Worm (Caenorhabditis elegans): Measurements from ENCODE around the gene cyp-37A1.

cyp-37A1 gene

ce11 chrII:14008359-14008758 lies 8.4 kb downstream of the cyp-37A1 start, which contains the start of gene F01D5.7:
TSS of gene F01D5.7 (plus strand) at chrII:14008659.
- TF ChIP-seq tra-1 (GFP tag; IDR thresholded peaks at IDR 0.05), result no peak
- TF ChIP-seq daf-12 (tag; optimal IDR thresholded peaks at IDR 0.05), result no peak
- no peak for TF ChIP-seq nhr-11 (tag; optimal IDR thresholded peaks at IDR 0.05)
- no peak for TF ChIP-seq saeg-2 (GFP tag; IDR thresholded peaks at IDR 0.05)
- TF ChIP-seq ztf-11 (tag; optimal IDR thresholded peaks at IDR 0.05), result no peak
- no peak for TF ChIP-seq hlh-30 (tag; optimal IDR thresholded peaks at IDR 0.05; ENCODE audit: insufficient read depth)
- TF ChIP-seq ztf-7 (tag; optimal IDR thresholded peaks at IDR 0.05), result no peak
- TF ChIP-seq Y48G9A.11 (GFP tag; IDR thresholded peaks at IDR 0.05), result no peak
- no peak for TF ChIP-seq dve-1 (tag; optimal IDR thresholded peaks at IDR 0.05; ENCODE audit: insufficient read depth)
- no peak for TF ChIP-seq nhr-41 (GFP tag; IDR thresholded peaks at IDR 0.05)
- no peak for TF ChIP-seq lin-1 (GFP tag; IDR thresholded peaks at IDR 0.05)
- TF ChIP-seq daf-8 (GFP tag; IDR thresholded peaks at IDR 0.05), result no peak
- TF ChIP-seq lin-39 (tag; optimal IDR thresholded peaks at IDR 0.05), result no peak
- TF ChIP-seq egl-43 (GFP tag; IDR thresholded peaks at IDR 0.05), result no peak
- TF ChIP-seq egl-27 (tag; optimal IDR thresholded peaks at IDR 0.05), result no peak
- TF ChIP-seq nhr-48 (tag; optimal IDR thresholded peaks at IDR 0.05), result no peak
- TF ChIP-seq cey-2 (tag; optimal IDR thresholded peaks at IDR 0.05; ENCODE audit: borderline replicate concordance, insufficient read depth), result no peak

ce11 chrII:14006210-14006609 lies 10.6 kb downstream of the cyp-37A1 start, which contains the start of gene F01D5.6:
TSS of gene F01D5.6 (plus strand) at chrII:14006510.
- TF ChIP-seq skn-1 (tag; optimal IDR thresholded peaks at IDR 0.05) (no peak), mep-1 (tag; optimal IDR thresholded peaks at IDR 0.05) (no peak), set-16 (GFP tag; IDR thresholded peaks at IDR 0.05) (no peak), nhr-76 (tag; optimal IDR thresholded peaks at IDR 0.05) (no peak), egl-43 (GFP tag; IDR thresholded peaks at IDR 0.05) (no peak), unc-62 (GFP tag; optimal IDR thresholded peaks at IDR 0.05 in 1 of 2) (no peak), unc-62 (tag; optimal IDR thresholded peaks at IDR 0.05) (no peak), dmd-9 (GFP tag; IDR thresholded peaks at IDR 0.05) (no peak), mdl-1 (tag; optimal IDR thresholded peaks at IDR 0.05) (no peak), F10B5.3 (tag; optimal IDR thresholded peaks at IDR 0.05) (no peak)

- no peak for TF ChIP-seq F10B5.3 (tag; optimal IDR thresholded peaks at IDR 0.05)
- TF ChIP-seq cey-2 (tag; optimal IDR thresholded peaks at IDR 0.05; ENCODE audit: borderline replicate concordance, insufficient read depth), result no peak
- no peak for TF ChIP-seq zip-2 (tag; optimal IDR thresholded peaks at IDR 0.05)
- no peak for TF ChIP-seq lin-38 (GFP tag; IDR thresholded peaks at IDR 0.05)
- TF ChIP-seq Y48G9A.11 (GFP tag; IDR thresholded peaks at IDR 0.05), result no peak
- TF ChIP-seq nhr-6 (tag; optimal IDR thresholded peaks at IDR 0.05), result no peak
- no peak for TF ChIP-seq mdt-29 (GFP tag; IDR thresholded peaks at IDR 0.05)
- no peak for TF ChIP-seq madf-5 (GFP tag; IDR thresholded peaks at IDR 0.05)
- no peak for TF ChIP-seq gei-8 (GFP tag; optimal IDR thresholded peaks at IDR 0.05)
- no peak for TF ChIP-seq aly-2 (tag; optimal IDR thresholded peaks at IDR 0.05)
- no peak for TF ChIP-seq D1046.2 (GFP tag; IDR thresholded peaks at IDR 0.05)
- TF ChIP-seq tag-97 (GFP tag; IDR thresholded peaks at IDR 0.05), result no peak
- TF ChIP-seq nhr-77 (tag; optimal IDR thresholded peaks at IDR 0.05), result no peak
- TF ChIP-seq dve-1 (tag; optimal IDR thresholded peaks at IDR 0.05; ENCODE audit: insufficient read depth), result no peak
- no peak for TF ChIP-seq daf-16 (GFP tag; optimal IDR thresholded peaks at IDR 0.05)
- no peak for TF ChIP-seq daf-16 (tag; optimal IDR thresholded peaks at IDR 0.05)
- TF ChIP-seq F49E8.2 (tag; optimal IDR thresholded peaks at IDR 0.05; ENCODE audit: borderline replicate concordance), result no peak
Measured at ce11 chrII:14005183-14005582, 11.6 kb downstream of the cyp-37A1 start.
